Fruit fly (Drosophila melanogaster): ENCODE results near the gene CCT1.

The CCT1 gene

dm6 chr3R:22530305-22530704 is 39.1 kb upstream of the CCT1 start, which contains the start of gene CG33099 (continued):
- TF ChIP-seq psq (GFP tag; optimal IDR thresholded peaks at IDR 0.05) (peak; percentile 7), danr (GFP tag; IDR thresholded peaks at IDR 0.05) (no peak), ind (GFP tag; optimal IDR thresholded peaks at IDR 0.05) (no peak), CG16813 (GFP tag; IDR thresholded peaks at IDR 0.05; ENCODE audit: partially characterized antibody) (no peak), CG10274 (GFP tag; optimal IDR thresholded peaks at IDR 0.05) (no peak), Jarid2 (GFP tag; optimal IDR thresholded peaks at IDR 0.05) (peak; percentile 81), odd (GFP tag; optimal IDR thresholded peaks at IDR 0.05) (peak; percentile 48), so (GFP tag; IDR thresholded peaks at IDR 0.05) (peak; percentile 16; the same call in 1 of the 3 replicates), zf30C (GFP tag; optimal IDR thresholded peaks at IDR 0.05) (no peak), otp (GFP tag; IDR thresholded peaks at IDR 0.05) (peak; percentile 61; the same call in 1 of the 3 replicates), CG2129 (GFP tag; IDR thresholded peaks at IDR 0.05; ENCODE audit: partially characterized antibody) (no peak), hb (GFP tag; IDR thresholded peaks at IDR 0.05; ENCODE audit: partially characterized antibody) (no peak), E2f1 (GFP tag; IDR thresholded peaks at IDR 0.05) (0 out of 2 replicates have a peak, but pooled peaks have one; percentile 12), grau (tag; optimal IDR thresholded peaks at IDR 0.05) (peak; percentile 6), CG13424 (tag; optimal IDR thresholded peaks at IDR 0.05) (peak; percentile 38), Atf-2 (GFP tag; optimal IDR thresholded peaks at IDR 0.05) (no peak), HLH4C (GFP tag; IDR thresholded peaks at IDR 0.05; ENCODE audit: partially characterized antibody) (no peak), CG10959 (GFP tag; IDR thresholded peaks at IDR 0.05) (no peak), ro (GFP tag; IDR thresholded peaks at IDR 0.05) (no peak), CG42726 (GFP tag; IDR thresholded peaks at IDR 0.05; ENCODE audit: partially characterized antibody) (peak; percentile 47; the same call in 1 of the 2 replicates), fd3F (GFP tag; optimal IDR thresholded peaks at IDR 0.05) (no peak), disco-r (GFP tag; optimal IDR thresholded peaks at IDR 0.05) (no peak), D (optimal IDR thresholded peaks at IDR 0.05) (no peak), D (GFP tag; optimal IDR thresholded peaks at IDR 0.05) (peak; percentile 15), Myb (GFP tag; optimal IDR thresholded peaks at IDR 0.05) (no peak), dpn (GFP tag; optimal IDR thresholded peaks at IDR 0.05) (no peak), CG8388 (GFP tag; optimal IDR thresholded peaks at IDR 0.05) (no peak), CG14667 (GFP tag; IDR thresholded peaks at IDR 0.05) (no peak), shn (GFP tag; optimal IDR thresholded peaks at IDR 0.05) (no peak), Doc3 (GFP tag; IDR thresholded peaks at IDR 0.05; ENCODE audit: partially characterized antibody) (no peak), crol (GFP tag; IDR thresholded peaks at IDR 0.05) (no peak), Mad (GFP tag; optimal IDR thresholded peaks at IDR 0.05) (peak; percentile 31), Oli (tag; optimal IDR thresholded peaks at IDR 0.05) (no peak), tna (GFP tag; IDR thresholded peaks at IDR 0.05; ENCODE audit: partially characterized antibody) (no peak), CG9797 (GFP tag; optimal IDR thresholded peaks at IDR 0.05) (no peak), CG34224 (GFP tag; IDR thresholded peaks at IDR 0.05; ENCODE audit: partially characterized antibody) (no peak), CG4404 (GFP tag; IDR thresholded peaks at IDR 0.05) (no peak), CG11504 (tag; optimal IDR thresholded peaks at IDR 0.05) (peak; percentile 9), vfl (GFP tag; optimal IDR thresholded peaks at IDR 0.05) (no peak), CG11456 (GFP tag; IDR thresholded peaks at IDR 0.05) (0 out of 3 replicates have a peak, but pooled peaks have one; percentile 52), maf-S (GFP tag; optimal IDR thresholded peaks at IDR 0.05) (peak; percentile 26), dan (GFP tag; IDR thresholded peaks at IDR 0.05) (no peak), Mes4 (GFP tag; optimal IDR thresholded peaks at IDR 0.05) (no peak), CG9876 (GFP tag; optimal IDR thresholded peaks at IDR 0.05) (no peak), HLH54F (GFP tag; optimal IDR thresholded peaks at IDR 0.05) (no peak), zfh1 (GFP tag; IDR thresholded peaks at IDR 0.05) (0 out of 3 replicates have a peak, but pooled peaks have one; percentile 34), CG13775 (GFP tag; optimal IDR thresholded peaks at IDR 0.05) (no peak), CG8765 (GFP tag; IDR thresholded peaks at IDR 0.05) (no peak), CG2712 (tag; optimal IDR thresholded peaks at IDR 0.05) (peak; percentile 25), sqz (GFP tag; optimal IDR thresholded peaks at IDR 0.05) (peak; percentile 35), chm (GFP tag; IDR thresholded peaks at IDR 0.05) (0 out of 2 replicates have a peak, but pooled peaks have one; percentile 29)
